Worm (Caenorhabditis elegans): ENCODE results near the gene F11D11.6.

DNA sequence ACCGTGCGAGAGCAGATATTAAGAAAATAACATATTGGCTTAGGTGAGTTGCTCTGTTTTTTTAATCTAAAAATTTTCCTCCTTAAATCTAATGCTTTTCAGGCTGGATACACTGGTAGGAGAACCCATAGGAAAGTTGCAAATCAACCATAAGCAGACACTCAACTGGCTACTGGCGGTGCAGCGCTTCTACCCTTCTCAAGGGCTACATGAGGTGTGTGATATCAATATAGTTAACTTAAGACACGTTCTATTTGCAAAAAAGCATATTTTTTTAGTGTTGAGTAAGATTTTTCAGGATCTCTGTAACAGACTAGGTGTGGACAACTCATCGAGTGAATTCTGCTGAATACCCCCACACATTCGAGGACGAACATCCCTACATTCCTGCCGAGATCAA is 44.9 kb downstream of the F11D11.6 start:
- TF ChIP-seq ama-1 (optimal IDR thresholded peaks at IDR 0.05): no peak
- no peak for TF ChIP-seq tbx-11 (GFP tag; IDR thresholded peaks at IDR 0.05)
- TF ChIP-seq tra-4 (tag; optimal IDR thresholded peaks at IDR 0.05): no peak
- no peak for TF ChIP-seq tbx-37 (GFP tag; conservative IDR thresholded peaks at IDR 0.05)
- no peak for TF ChIP-seq hnd-1 (tag; optimal IDR thresholded peaks at IDR 0.05)
